Worm (Caenorhabditis elegans) whole organism, L4/young adult: ENCODE results near the gene F21C10.4.

Experiments used
- W03F9.2 ChIP-seq: fragments of 150-350 bp; optimal IDR thresholded peaks from 2 replicates; lab custom pipeline; 2014; ENCODE audit warnings: missing biosample characterization, missing genetic modification characterization
- dao-5 ChIP-seq: sonication (generic microtip); optimal IDR thresholded peaks from 2 replicates; lab custom pipeline; 2016; ENCODE audit warnings: missing genotype, missing genetic modification characterization, moderate library complexity, missing compliant biosample characterization
- him-1 ChIP-seq: sonication (generic microtip); optimal IDR thresholded peaks from 2 replicates; lab custom pipeline; 2016; ENCODE audit warnings: missing genotype, missing genetic modification reagents, missing genetic modification characterization, missing compliant biosample characterization

Gene F21C10.4

ce11 chrV:9157597-9157996 lies 31.2 kb downstream of the F21C10.4 start:
- no peak for TF ChIP-seq him-1 (tag; lab: Kevin White, UChicago)
- no peak for TF ChIP-seq dao-5 (tag; lab: Kevin White, UChicago)
- TF ChIP-seq W03F9.2 (tag; lab: Kevin White, UChicago) = no peak

- TF ChIP-seq dao-5 (tag; lab: Kevin White, UChicago) = no peak
- TF ChIP-seq W03F9.2 (tag; lab: Kevin White, UChicago) = no peak
- no peak for TF ChIP-seq him-1 (tag; lab: Kevin White, UChicago)
These were observed 33.9 kb downstream of the F21C10.4 start, which contains the start of gene col-144 for ce11 chrV:9160224-9160886. Gene col-144 (minus strand): TSS chrV:9160642.

- no peak for TF ChIP-seq W03F9.2 (tag; lab: Kevin White, UChicago)
- TF ChIP-seq dao-5 (tag; lab: Kevin White, UChicago) = no peak
- no peak for TF ChIP-seq him-1 (tag; lab: Kevin White, UChicago)
These were observed 35.8 kb downstream of the F21C10.4 start for ce11 chrV:9162118-9162729.

- TF ChIP-seq W03F9.2 (tag; lab: Kevin White, UChicago) (no peak), dao-5 (tag; lab: Kevin White, UChicago) (no peak), him-1 (tag; lab: Kevin White, UChicago) (no peak)
These were observed 36.6 kb downstream of the F21C10.4 start, which contains the start of gene col-145 for ce11 chrV:9162955-9163468. Gene col-145 (minus strand): TSS chrV:9163005.

ce11 chrV:9163897-9164296 lies 37.5 kb downstream of the F21C10.4 start:
- TF ChIP-seq dao-5 (tag; lab: Kevin White, UChicago) (no peak), W03F9.2 (tag; lab: Kevin White, UChicago) (no peak), him-1 (tag; lab: Kevin White, UChicago) (no peak)

- TF ChIP-seq dao-5 (tag; lab: Kevin White, UChicago) (no peak), W03F9.2 (tag; lab: Kevin White, UChicago) (no peak), him-1 (tag; lab: Kevin White, UChicago) (no peak)
These were observed 38.8 kb downstream of the F21C10.4 start, which contains the start of gene col-10 for ce11 chrV:9165073-9165699. Gene col-10 (minus strand): TSS chrV:9165307.

- TF ChIP-seq dao-5 (tag; lab: Kevin White, UChicago) (no peak), W03F9.2 (tag; lab: Kevin White, UChicago) (no peak), him-1 (tag; lab: Kevin White, UChicago) (no peak)
These were observed 39.9 kb downstream of the F21C10.4 start for ce11 chrV:9166306-9166705.

- no peak for TF ChIP-seq W03F9.2 (tag; lab: Kevin White, UChicago)
- no peak for TF ChIP-seq dao-5 (tag; lab: Kevin White, UChicago)
- TF ChIP-seq him-1 (tag; lab: Kevin White, UChicago) = no peak
These were observed 41.7 kb downstream of the F21C10.4 start, which contains the start of gene B0222.11 for ce11 chrV:9168089-9168488. Gene B0222.11 (minus strand): TSS chrV:9168189.

ce11 chrV:9172989-9173388 lies 46.6 kb downstream of the F21C10.4 start, which contains the start of gene gad-3:
Gene gad-3 (minus strand): TSS chrV:9173005.
- TF ChIP-seq W03F9.2 (tag; lab: Kevin White, UChicago) (no peak), dao-5 (tag; lab: Kevin White, UChicago) (no peak), him-1 (tag; lab: Kevin White, UChicago) (no peak)

ce11 chrV:9173789-9174188 lies 47.4 kb downstream of the F21C10.4 start, which contains the start of gene pqn-16:
Gene pqn-16 (plus strand): TSS chrV:9174089.
- TF ChIP-seq W03F9.2 (tag; lab: Kevin White, UChicago) (no peak), him-1 (tag; lab: Kevin White, UChicago) (no peak), dao-5 (tag; lab: Kevin White, UChicago) (no peak)

ce11 chrV:9175218-9175837 lies 48.9 kb downstream of the F21C10.4 start, which contains the start of gene spas-1:
Gene spas-1 (plus strand): TSS chrV:9175789.
- TF ChIP-seq him-1 (tag; lab: Kevin White, UChicago) (no peak), W03F9.2 (tag; lab: Kevin White, UChicago) (peak; percentile 92), dao-5 (tag; lab: Kevin White, UChicago) (no peak)
